Fruit fly (Drosophila melanogaster): Measurements from ENCODE around the gene RpS25.

- TF ChIP-seq psq (optimal IDR thresholded peaks at IDR 0.05): no peak
- no peak for TF ChIP-seq ttk (optimal IDR thresholded peaks at IDR 0.05)
- no peak for TF ChIP-seq insv (optimal IDR thresholded peaks at IDR 0.05)
- no peak for TF ChIP-seq Sin3A (optimal IDR thresholded peaks at IDR 0.05)
- TF ChIP-seq Myc (optimal IDR thresholded peaks at IDR 0.05): no peak
Observed at dm6 chr3R:11172460-11173168, 43.5 kb downstream of the RpS25 start, which contains the start of gene Ugt35A1.
